Worm (Caenorhabditis elegans) whole organism, L1 larva: ENCODE data around the gene C26E1.1.

ENCODE experiments used
- C04F5.9 ChIP-seq: sonication (generic microtip); optimal IDR thresholded peaks from 2 replicates; lab custom pipeline; 2016; ENCODE audit warnings: missing genetic modification characterization, missing compliant biosample characterization
- C16A3.4 ChIP-seq: fragments of 150-350 bp; optimal IDR thresholded peaks from 2 replicates; lab custom pipeline; 2014; ENCODE audit warnings: missing biosample characterization, missing genetic modification characterization
- F16B12.6 ChIP-seq: fragments of 150-350 bp; optimal IDR thresholded peaks from 2 replicates; lab custom pipeline; 2014; ENCODE audit warnings: missing biosample characterization, missing genetic modification characterization
- Y116A8C.19 ChIP-seq: sonication (generic microtip); optimal IDR thresholded peaks from 2 replicates; lab custom pipeline; 2016; ENCODE audit warnings: missing compliant biosample characterization, missing genetic modification characterization, borderline replicate concordance
- alr-1 ChIP-seq: fragments of 200-800 bp; sonication (Bioruptor generic); optimal IDR thresholded peaks from 2 replicates; lab custom pipeline; 2018; ENCODE audit warnings: borderline replicate concordance, mild to moderate bottlenecking, missing genetic modification characterization, missing compliant biosample characterization
- ama-1 ChIP-seq: fragments of 150-350 bp; optimal IDR thresholded peaks from 2 replicates; lab custom pipeline; 2014
- ceh-82 ChIP-seq, 3 experiments: fragments of 150-350 bp in 1 of 3; sonication (generic microtip) in 2 of 3; optimal IDR thresholded peaks; 2 replicates each; lab custom pipeline; 2014 to 2017; ENCODE audit warnings: missing biosample characterization in 3 of 3, missing genetic modification characterization in 3 of 3
- efl-1 ChIP-seq, 4 experiments: fragments of 150-350 bp; optimal IDR thresholded peaks in 3 of 4; peaks in 1 of 4; 1 replicate in 1 of 4; 2 replicates in 3 of 4; lab custom pipeline; 2014; ENCODE audit warnings: missing biosample characterization in 2 of 4, missing genetic modification characterization in 2 of 4, missing genetic modification reagents in 2 of 4
- egl-27 ChIP-seq, 2 experiments: fragments of 150-350 bp in 1 of 2; sonication (generic microtip); optimal IDR thresholded peaks; 3 replicates each; lab custom pipeline; 2017 to 2018; ENCODE audit warnings: missing biosample characterization in 2 of 2, missing genetic modification characterization in 2 of 2, missing genetic modification reagents in 2 of 2
- fkh-4 ChIP-seq: sonication (generic microtip); optimal IDR thresholded peaks from 2 replicates; lab custom pipeline; 2016; ENCODE audit warnings: missing compliant biosample characterization, missing genetic modification characterization, borderline replicate concordance
- fkh-8 ChIP-seq: sonication (generic microtip); optimal IDR thresholded peaks from 2 replicates; lab custom pipeline; 2016; ENCODE audit warnings: mild to moderate bottlenecking, missing genetic modification characterization, missing compliant biosample characterization
- hpl-2 ChIP-seq: fragments of 150-350 bp; optimal IDR thresholded peaks from 2 replicates; lab custom pipeline; 2014; ENCODE audit warnings: missing biosample characterization, missing genetic modification reagents, missing genetic modification characterization
- jun-1 ChIP-seq: fragments of 150-350 bp; optimal IDR thresholded peaks from 2 replicates; lab custom pipeline; 2014; ENCODE audit warnings: missing biosample characterization, missing genetic modification reagents, missing genetic modification characterization
- lin-14 ChIP-seq: fragments of 200-800 bp; sonication (Bioruptor generic); optimal IDR thresholded peaks from 2 replicates; lab custom pipeline; 2018; ENCODE audit warnings: mild to moderate bottlenecking, missing genetic modification characterization, moderate library complexity, missing compliant biosample characterization
- lin-35 ChIP-seq, 2 experiments: fragments of 150-350 bp; optimal IDR thresholded peaks; 2 replicates each; lab custom pipeline; 2014; ENCODE audit warnings: missing biosample characterization in 2 of 2, missing genetic modification characterization in 2 of 2, missing genetic modification reagents in 2 of 2
- lin-39 ChIP-seq: fragments of 150-350 bp; optimal IDR thresholded peaks from 2 replicates; lab custom pipeline; 2014; ENCODE audit warnings: missing biosample characterization, missing genetic modification reagents, missing genetic modification characterization
- mep-1 ChIP-seq: fragments of 150-350 bp; optimal IDR thresholded peaks from 2 replicates; lab custom pipeline; 2014; ENCODE audit warnings: missing biosample characterization, missing genetic modification characterization
- nhr-11 ChIP-seq: fragments of 150-350 bp; optimal IDR thresholded peaks from 2 replicates; lab custom pipeline; 2014; ENCODE audit warnings: missing biosample characterization, missing genetic modification characterization
- nhr-12 ChIP-seq: sonication (generic microtip); optimal IDR thresholded peaks from 2 replicates; lab custom pipeline; 2017; ENCODE audit warnings: missing biosample characterization, missing genetic modification characterization
- nhr-19 ChIP-seq: fragments of 200-800 bp; sonication (Bioruptor generic); conservative IDR thresholded peaks from 2 replicates; pipeline ENCODE4 v1.3.6; 2022; ENCODE audit warnings: missing genetic modification characterization, missing compliant biosample characterization
- nhr-28 ChIP-seq: fragments of 150-350 bp; optimal IDR thresholded peaks from 2 replicates; lab custom pipeline; 2014; ENCODE audit warnings: missing biosample characterization, missing genetic modification characterization
- nhr-71 ChIP-seq: sonication (generic microtip); optimal IDR thresholded peaks from 2 replicates; lab custom pipeline; 2016; ENCODE audit warnings: mild to moderate bottlenecking, missing genetic modification characterization, moderate library complexity, missing compliant biosample characterization
- nhr-77 ChIP-seq: fragments of 150-350 bp; optimal IDR thresholded peaks from 2 replicates; lab custom pipeline; 2014; ENCODE audit warnings: missing biosample characterization, missing genetic modification characterization
- pag-3 ChIP-seq: sonication (generic microtip); optimal IDR thresholded peaks from 2 replicates; lab custom pipeline; 2017; ENCODE audit warnings: missing genetic modification characterization, mild to moderate bottlenecking, missing compliant biosample characterization, antibody characterized with exemption, borderline replicate concordance; ENCODE audit not compliant: insufficient read depth
- pax-3 ChIP-seq: fragments of 200-800 bp; sonication (Bioruptor generic); optimal IDR thresholded peaks from 2 replicates; lab custom pipeline; 2018; ENCODE audit warnings: mild to moderate bottlenecking, missing genetic modification characterization, moderate library complexity, missing compliant biosample characterization
- snpc-4 ChIP-seq: fragments of 150-350 bp; optimal IDR thresholded peaks from 2 replicates; lab custom pipeline; 2014; ENCODE audit warnings: missing biosample characterization, missing genetic modification characterization
- snu-23 ChIP-seq: sonication (generic microtip); optimal IDR thresholded peaks from 2 replicates; lab custom pipeline; 2016; ENCODE audit warnings: missing genetic modification characterization, missing compliant biosample characterization
- sox-4 ChIP-seq: sonication (generic microtip); optimal IDR thresholded peaks from 2 replicates; lab custom pipeline; 2016; ENCODE audit warnings: missing genetic modification characterization, missing compliant biosample characterization
- sup-37 ChIP-seq: fragments of 200-800 bp; sonication (Bioruptor generic); optimal IDR thresholded peaks from 2 replicates; lab custom pipeline; 2018; ENCODE audit warnings: mild to moderate bottlenecking, missing genetic modification characterization, missing compliant biosample characterization
- swsn-7 ChIP-seq: sonication (generic microtip); optimal IDR thresholded peaks from 2 replicates; lab custom pipeline; 2016; ENCODE audit warnings: missing genetic modification characterization, missing compliant biosample characterization
- tlp-1 ChIP-seq: fragments of 150-350 bp; optimal IDR thresholded peaks from 2 replicates; lab custom pipeline; 2014; ENCODE audit warnings: missing biosample characterization, missing genetic modification characterization
- unc-30 ChIP-seq: sonication (generic microtip); optimal IDR thresholded peaks from 2 replicates; lab custom pipeline; 2017; ENCODE audit warnings: missing biosample characterization, missing genetic modification characterization
- unc-98 ChIP-seq: fragments of 200-800 bp; sonication (Bioruptor generic); IDR thresholded peaks from 2 replicates; pipeline ENCODE4 v1.3.6; 2022; ENCODE audit warnings: missing genetic modification characterization, missing compliant biosample characterization
- xbp-1 ChIP-seq: sonication (generic microtip); optimal IDR thresholded peaks from 2 replicates; lab custom pipeline; 2016; ENCODE audit warnings: missing genetic modification characterization, missing compliant biosample characterization
- zag-1 ChIP-seq: fragments of 150-350 bp; optimal IDR thresholded peaks from 2 replicates; lab custom pipeline; 2014; ENCODE audit warnings: missing biosample characterization, missing genetic modification characterization
- zip-4 ChIP-seq: fragments of 200-800 bp; sonication (Bioruptor generic); optimal IDR thresholded peaks from 2 replicates; lab custom pipeline; 2018; ENCODE audit warnings: mild to moderate bottlenecking, missing genetic modification characterization, moderate library complexity, missing compliant biosample characterization
- ztf-4 ChIP-seq: fragments of 150-350 bp; optimal IDR thresholded peaks from 2 replicates; lab custom pipeline; 2014; ENCODE audit warnings: missing biosample characterization, missing genetic modification characterization

C26E1.1 gene

ce11 chrV:13313045-13313623 is 15.8 kb downstream of the C26E1.1 start, which contains the start of gene C50B6.3 (continued):
- peak; percentile 92 for TF ChIP-seq xbp-1
- peak; percentile 83 for TF ChIP-seq C16A3.4
- TF ChIP-seq swsn-7 (tag; lab: Kevin White, UChicago) = peak; percentile 92
- TF ChIP-seq nhr-71 (tag; lab: Kevin White, UChicago) = peak; percentile 95
- TF ChIP-seq zag-1 (tag; lab: Kevin White, UChicago) = peak; percentile 47
- TF ChIP-seq lin-14 = peak; percentile 90
- peak; percentile 64 for TF ChIP-seq lin-39
- TF ChIP-seq snpc-4 = peak; percentile 66
- TF ChIP-seq hpl-2 = no peak
- TF ChIP-seq ama-1 (lab: Kevin White, UChicago) = no peak
- peak; percentile 42 for TF ChIP-seq jun-1 (tag; lab: Kevin White, UChicago)
- TF ChIP-seq snu-23 (GFP tag; lab: Kevin White, UChicago) = peak; percentile 95
- peak; percentile 78 for TF ChIP-seq fkh-8 (tag; lab: Kevin White, UChicago)
- TF ChIP-seq Y116A8C.19 = peak; percentile 81
- TF ChIP-seq fkh-4 = peak; percentile 97
- TF ChIP-seq pag-3 = no peak
- TF ChIP-seq nhr-12 (tag; lab: Kevin White, UChicago) = no peak
- TF ChIP-seq alr-1 = no peak
- peak; percentile 53 for TF ChIP-seq nhr-77 (tag; lab: Kevin White, UChicago)
- TF ChIP-seq sox-4 (tag; lab: Kevin White, UChicago) = peak; percentile 94
- TF ChIP-seq F16B12.6 = peak; percentile 24
- TF ChIP-seq nhr-19 = peak; percentile 93
- peak; percentile 92 for TF ChIP-seq mep-1 (tag; lab: Kevin White, UChicago)
- no peak for TF ChIP-seq sup-37 (GFP tag; lab: Kevin White, UChicago)
- TF ChIP-seq pax-3 = peak; percentile 97
- TF ChIP-seq C04F5.9 (tag; lab: Kevin White, UChicago) = peak; percentile 86
- TF ChIP-seq unc-30 (tag; lab: Kevin White, UChicago) = no peak
- TF ChIP-seq unc-98 (GFP tag; lab: Robert Waterston, UW) = peak; percentile 73
- TF ChIP-seq nhr-28 (tag; lab: Kevin White, UChicago) = no peak
- TF ChIP-seq tlp-1 (tag; lab: Kevin White, UChicago) = no peak
- TF ChIP-seq zip-4 (GFP tag; lab: Kevin White, UChicago) = peak; percentile 66
- peak; percentile 71 to 86 (median 84) for TF ChIP-seq ceh-82 (tag; optimal IDR thresholded peaks at IDR 0.05; lab: Kevin White, UChicago)
- peak; percentile 85 to 86 for TF ChIP-seq lin-35 (GFP tag; optimal IDR thresholded peaks at IDR 0.05; lab: Kevin White, UChicago)
- TF ChIP-seq, all 84 proteins: peak for 62

- TF ChIP-seq nhr-11 (tag; lab: Kevin White, UChicago) = peak; percentile 17
- TF ChIP-seq ztf-4 (tag; lab: Kevin White, UChicago) = no peak
Measured at ce11 chrV:13317911-13318502, 20.7 kb downstream of the C26E1.1 start, which contains the start of the genes col-161 and srh-18. TSS of gene col-161 (minus strand) at chrV:13318011. TSS of gene srh-18 (plus strand) at chrV:13318452.

ce11 chrV:13320676-13321075 is 23.4 kb downstream of the C26E1.1 start, which contains the start of gene srh-15:
TSS of gene srh-15 (plus strand) at chrV:13320976.
- no peak for TF ChIP-seq egl-27 (tag; optimal IDR thresholded peaks at IDR 0.05; lab: Kevin White, UChicago)
- no peak for TF ChIP-seq efl-1 (optimal IDR thresholded peaks at IDR 0.05; lab: Kevin White, UChicago)
- peak in 1 of 2 experiments; percentile 20 for TF ChIP-seq efl-1 (GFP tag; optimal IDR thresholded peaks at IDR 0.05 in 1 of 2; lab: Kevin White, UChicago)
- TF ChIP-seq, all 84 proteins: peak for 1
